Worm (Caenorhabditis elegans) whole organism, midembryonic: Measurements from ENCODE around the gene F58H1.3.

Source experiments
- T22C8.4 ChIP-seq: fragments of 200-800 bp; sonication (Bioruptor generic); IDR thresholded peaks from 2 replicates; pipeline ENCODE4 v1.3.6; 2022; ENCODE audit warnings: missing genetic modification characterization, missing compliant biosample characterization
- cog-1 ChIP-seq: sonication (generic microtip); optimal IDR thresholded peaks from 2 replicates; lab custom pipeline; 2016; ENCODE audit warnings: missing genetic modification characterization, missing compliant biosample characterization
- flt-1 ChIP-seq: fragments of 200-800 bp; sonication (Bioruptor generic); IDR thresholded peaks from 2 replicates; pipeline ENCODE4 v1.3.6; 2022; ENCODE audit warnings: missing genetic modification characterization, missing compliant biosample characterization
- klf-2 ChIP-seq: fragments of 200-800 bp; sonication (Bioruptor generic); conservative IDR thresholded peaks from 2 replicates; pipeline ENCODE4 v1.3.6; 2022; ENCODE audit warnings: missing genetic modification reagents, missing genetic modification characterization, missing compliant biosample characterization
- med-1 ChIP-seq: sonication (generic microtip); optimal IDR thresholded peaks from 2 replicates; lab custom pipeline; 2017; ENCODE audit warnings: missing genetic modification characterization, mild to moderate bottlenecking, missing compliant biosample characterization, antibody characterized with exemption, missing genetic modification reagents; ENCODE audit not compliant: insufficient read depth
- ref-1 ChIP-seq: fragments of 200-800 bp; sonication (Bioruptor generic); conservative IDR thresholded peaks from 2 replicates; pipeline ENCODE4 v1.3.6; 2022; ENCODE audit warnings: missing genetic modification reagents, missing genetic modification characterization, missing compliant biosample characterization
- tab-1 ChIP-seq: fragments of 200-800 bp; sonication (Bioruptor generic); IDR thresholded peaks from 2 replicates; pipeline ENCODE4 v1.3.6; 2022; ENCODE audit warnings: missing genetic modification characterization, missing compliant biosample characterization
- ztf-23 ChIP-seq: fragments of 200-800 bp; sonication (Bioruptor generic); IDR thresholded peaks from 2 replicates; pipeline ENCODE4 v1.3.6; 2022; ENCODE audit warnings: missing genetic modification reagents, missing genetic modification characterization, missing compliant biosample characterization
- ztf-29 ChIP-seq: fragments of 200-800 bp; sonication (Bioruptor generic); IDR thresholded peaks from 2 replicates; pipeline ENCODE4 v1.3.6; 2022; ENCODE audit warnings: missing genetic modification reagents, missing genetic modification characterization, missing compliant biosample characterization

Gene F58H1.3

ce11 chrV:11933196-11934028 lies at the start of gene F58H1.3, which contains the start of gene aman-2:
TSS of gene F58H1.3 (plus strand) at chrV:11933978.
TSS of gene aman-2 (minus strand) at chrV:11933246.
- TF ChIP-seq ztf-29 (GFP tag; lab: Robert Waterston, UW) = no peak
- TF ChIP-seq tab-1 (GFP tag; lab: Robert Waterston, UW) = no peak
- TF ChIP-seq med-1 = no peak
- peak; percentile 81 for TF ChIP-seq cog-1
- peak; percentile 78 for TF ChIP-seq ztf-23 (GFP tag; lab: Robert Waterston, UW)

- TF ChIP-seq ztf-23 (GFP tag; lab: Robert Waterston, UW) = no peak
These were observed 48.7 kb upstream of the F58H1.3 start for ce11 chrV:11885087-11885486.

DNA sequence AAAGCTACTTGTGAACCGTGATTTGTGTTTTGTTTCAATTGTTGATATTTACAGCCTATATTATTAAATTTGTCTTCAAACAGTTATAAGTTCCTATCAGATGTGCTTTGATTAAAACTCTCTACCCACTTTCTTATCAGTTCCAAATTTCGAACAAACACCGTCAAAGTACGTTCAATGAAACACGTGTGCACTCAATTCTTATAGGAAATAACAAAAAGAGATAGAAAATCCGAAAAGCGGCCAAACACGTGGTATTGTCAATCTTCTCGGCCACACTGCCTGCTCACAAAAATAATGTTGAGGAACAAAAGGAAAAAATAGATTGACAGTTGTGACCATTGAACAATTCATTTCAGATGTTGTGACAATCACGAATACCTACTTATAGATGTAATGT lies 47.8 kb upstream of the F58H1.3 start:
- TF ChIP-seq med-1 (no peak), cog-1 (no peak), ztf-23 (GFP tag; lab: Robert Waterston, UW) (no peak), klf-2 (GFP tag; lab: Robert Waterston, UW) (no peak), ref-1 (GFP tag; lab: Robert Waterston, UW) (no peak), ztf-29 (GFP tag; lab: Robert Waterston, UW) (no peak), flt-1 (GFP tag; lab: Robert Waterston, UW) (no peak), tab-1 (GFP tag; lab: Robert Waterston, UW) (no peak), T22C8.4 (no peak)

DNA sequence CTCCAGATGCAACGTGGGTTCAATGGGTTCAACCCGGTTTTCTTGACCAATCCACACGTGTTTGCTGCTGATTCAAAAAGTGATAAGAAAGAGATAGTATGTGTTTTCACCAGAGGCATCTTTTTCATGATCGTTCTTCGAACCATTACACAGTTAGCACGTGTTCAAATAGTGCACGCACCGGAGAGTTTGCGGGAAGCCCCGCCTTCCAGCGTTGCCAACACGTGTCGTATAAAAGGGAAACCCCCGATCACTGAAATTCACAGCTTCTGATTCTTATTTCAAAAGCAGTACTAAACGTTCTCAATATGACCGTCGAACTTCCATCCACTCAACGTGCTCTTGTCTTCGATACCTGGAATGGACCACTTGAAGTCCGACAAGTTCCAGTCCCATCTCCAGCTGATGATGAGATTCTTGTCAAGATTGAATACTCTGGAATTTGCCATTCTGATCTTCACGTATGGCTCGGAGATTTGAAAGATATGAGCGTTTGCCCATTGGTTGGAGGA lies 45.7 kb upstream of the F58H1.3 start, which contains the start of gene adh-1:
TSS of gene adh-1 (plus strand) at position 261 of the 512 bp plus-strand sequence.
- no peak for TF ChIP-seq tab-1 (GFP tag; lab: Robert Waterston, UW)
- TF ChIP-seq klf-2 (GFP tag; lab: Robert Waterston, UW) = no peak
- no peak for TF ChIP-seq ref-1 (GFP tag; lab: Robert Waterston, UW)
- TF ChIP-seq ztf-23 (GFP tag; lab: Robert Waterston, UW) = no peak
- no peak for TF ChIP-seq T22C8.4
- no peak for TF ChIP-seq cog-1
- no peak for TF ChIP-seq ztf-29 (GFP tag; lab: Robert Waterston, UW)
- no peak for TF ChIP-seq flt-1 (GFP tag; lab: Robert Waterston, UW)
- TF ChIP-seq med-1 = no peak

ce11 chrV:11888656-11889055 lies 45.1 kb upstream of the F58H1.3 start:
- no peak for TF ChIP-seq ztf-23 (GFP tag; lab: Robert Waterston, UW)
- no peak for TF ChIP-seq cog-1
- no peak for TF ChIP-seq tab-1 (GFP tag; lab: Robert Waterston, UW)
- TF ChIP-seq med-1 = no peak
- TF ChIP-seq ref-1 (GFP tag; lab: Robert Waterston, UW) = no peak
- TF ChIP-seq T22C8.4 = no peak
- no peak for TF ChIP-seq klf-2 (GFP tag; lab: Robert Waterston, UW)
- TF ChIP-seq flt-1 (GFP tag; lab: Robert Waterston, UW) = no peak
- TF ChIP-seq ztf-29 (GFP tag; lab: Robert Waterston, UW) = no peak

DNA sequence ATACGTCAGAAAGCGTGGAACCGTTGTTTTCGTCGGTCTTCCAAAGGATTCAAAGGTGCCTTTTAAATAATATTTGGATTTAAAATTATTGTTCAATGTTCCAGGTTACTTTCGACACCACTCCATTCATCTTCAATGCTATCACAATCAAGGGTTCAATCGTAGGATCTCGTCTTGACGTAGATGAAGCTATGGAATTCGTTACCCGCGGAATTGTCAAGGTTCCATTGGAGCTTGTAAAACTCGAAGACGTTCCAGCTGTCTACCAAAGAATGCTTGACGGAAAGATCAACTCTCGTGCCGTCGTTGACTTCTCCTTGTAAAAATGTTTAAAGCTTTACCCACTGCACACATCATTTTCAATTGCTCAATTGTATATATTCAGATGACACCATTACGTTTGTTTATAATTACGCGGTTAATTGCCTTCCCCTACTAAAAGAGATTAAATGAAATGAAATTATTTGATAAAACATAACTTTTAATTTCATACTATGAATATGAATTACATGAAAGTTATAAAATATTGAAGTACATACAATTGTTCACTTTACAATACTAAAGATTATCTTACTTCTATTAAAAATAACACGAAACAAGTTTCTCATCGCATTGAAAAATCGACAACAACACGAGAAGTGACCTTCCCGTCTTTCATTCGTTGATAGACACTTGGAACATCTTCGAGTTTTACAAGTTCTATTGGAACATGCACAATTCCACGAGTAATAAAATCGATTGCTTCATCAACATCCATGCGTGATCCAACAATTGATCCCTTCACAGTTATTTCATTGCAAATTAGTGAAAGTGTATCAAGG lies 44.5 kb upstream of the F58H1.3 start:
- TF ChIP-seq klf-2 (GFP tag; lab: Robert Waterston, UW) = no peak
- TF ChIP-seq cog-1 = no peak
- no peak for TF ChIP-seq T22C8.4
- TF ChIP-seq ztf-29 (GFP tag; lab: Robert Waterston, UW) = no peak
- no peak for TF ChIP-seq ref-1 (GFP tag; lab: Robert Waterston, UW)
- no peak for TF ChIP-seq med-1

- no peak for TF ChIP-seq ztf-29 (GFP tag; lab: Robert Waterston, UW)
These were observed 42.5 kb upstream of the F58H1.3 start, which contains the start of the genes sodh-2 and srx-76 for ce11 chrV:11891143-11891862. TSS of gene sodh-2 (minus strand) at chrV:11891243. TSS of gene srx-76 (plus strand) at chrV:11891812.

DNA sequence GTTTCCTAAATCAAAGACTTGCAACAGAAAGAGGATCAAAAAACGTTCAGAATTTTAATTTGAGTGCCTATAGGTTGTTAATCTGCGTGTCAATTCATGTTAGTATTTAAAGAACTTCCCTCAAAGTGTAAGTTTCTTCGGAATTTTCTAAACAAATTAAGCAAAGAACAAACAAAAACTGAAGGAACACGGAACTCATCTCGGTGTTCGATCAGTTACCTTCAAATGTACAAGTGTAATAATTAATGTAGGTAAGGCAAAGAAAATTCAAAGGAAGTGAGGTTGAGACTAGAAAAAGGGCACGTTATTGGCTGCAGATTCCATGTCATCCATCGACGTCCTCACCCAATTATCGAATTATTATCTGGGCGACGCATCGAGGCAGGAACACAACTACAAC lies 39.8 kb upstream of the F58H1.3 start, which contains the start of gene K12G11.6:
TSS of gene K12G11.6 (plus strand) at position 357 of the 400 bp plus-strand sequence.
- TF ChIP-seq ztf-23 (GFP tag; lab: Robert Waterston, UW) (no peak), med-1 (no peak), tab-1 (GFP tag; lab: Robert Waterston, UW) (no peak), ztf-29 (GFP tag; lab: Robert Waterston, UW) (no peak), klf-2 (GFP tag; lab: Robert Waterston, UW) (no peak), cog-1 (no peak), flt-1 (GFP tag; lab: Robert Waterston, UW) (no peak), T22C8.4 (no peak), ref-1 (GFP tag; lab: Robert Waterston, UW) (no peak)

ce11 chrV:11896322-11896898 lies 37.4 kb upstream of the F58H1.3 start:
- TF ChIP-seq med-1 (no peak), cog-1 (peak; percentile 29), flt-1 (GFP tag; lab: Robert Waterston, UW) (peak; percentile 58; the same call in 1 of the 2 replicates), ztf-23 (GFP tag; lab: Robert Waterston, UW) (0 out of 2 replicates have a peak, but pooled peaks have one; percentile 43)
